Fruit fly (Drosophila melanogaster) whole organism, prepupa: Measurements from ENCODE around the gene Dus4.

Experiments used
- Blimp-1 ChIP-seq: fragments of 200-800 bp; sonication (Bioruptor generic); optimal IDR thresholded peaks from 3 replicates; lab custom pipeline; 2017; ENCODE audit warnings: missing biosample characterization, missing genetic modification characterization, mild to moderate bottlenecking, moderate library complexity, missing genetic modification reagents
- CG11294 ChIP-seq: fragments of 200-800 bp; sonication (Bioruptor generic); IDR thresholded peaks from 2 replicates; pipeline ENCODE4 v1.3.6; 2022; ENCODE audit warnings: missing biosample characterization, missing genetic modification characterization
- CG11762 ChIP-seq: fragments of 200-800 bp; sonication (Bioruptor generic); optimal IDR thresholded peaks from 3 replicates; lab custom pipeline; 2016; ENCODE audit warnings: missing biosample characterization, missing genetic modification characterization; ENCODE audit not compliant: insufficient read depth
- CG11902 ChIP-seq: fragments of 200-800 bp; sonication (Bioruptor generic); optimal IDR thresholded peaks from 3 replicates; lab custom pipeline; 2016; ENCODE audit warnings: missing biosample characterization, missing genetic modification characterization
- CG1621 ChIP-seq: fragments of 200-800 bp; sonication (Bioruptor generic); optimal IDR thresholded peaks from 3 replicates; lab custom pipeline; 2018; ENCODE audit warnings: missing biosample characterization, mild to moderate bottlenecking, missing genetic modification characterization
- CG32006 ChIP-seq: fragments of 200-800 bp; sonication (Bioruptor generic); optimal IDR thresholded peaks from 3 replicates; lab custom pipeline; 2017; ENCODE audit warnings: missing biosample characterization, mild to moderate bottlenecking, missing genetic modification characterization
- CG8119 ChIP-seq: fragments of 200-800 bp; sonication (Bioruptor generic); IDR thresholded peaks from 3 replicates; pipeline ENCODE4 v1.3.6; 2022; ENCODE audit warnings: missing biosample characterization, missing genetic modification characterization
- CG8319 ChIP-seq: fragments of 200-800 bp; sonication (Bioruptor generic); optimal IDR thresholded peaks from 3 replicates; lab custom pipeline; 2016; ENCODE audit warnings: missing biosample characterization, missing genetic modification characterization
- CG8632 ChIP-seq: fragments of 200-800 bp; sonication (Bioruptor generic); optimal IDR thresholded peaks from 3 replicates; lab custom pipeline; 2016; ENCODE audit warnings: missing biosample characterization, missing genetic modification characterization
- CG9139 ChIP-seq: fragments of 200-800 bp; sonication (Bioruptor generic); optimal IDR thresholded peaks from 3 replicates; lab custom pipeline; 2017; ENCODE audit warnings: missing biosample characterization, mild to moderate bottlenecking, missing genetic modification characterization
- Eip75B ChIP-seq: fragments of 200-800 bp; sonication (Bioruptor generic); optimal IDR thresholded peaks from 3 replicates; lab custom pipeline; 2016; ENCODE audit warnings: missing biosample characterization, missing genetic modification characterization
- Eip78C ChIP-seq: fragments of 200-800 bp; sonication (Bioruptor generic); peaks from one replicate; lab custom pipeline; 2016; ENCODE audit warnings: missing biosample characterization, missing genetic modification characterization
- Ets21C ChIP-seq: fragments of 200-800 bp; sonication (Bioruptor generic); optimal IDR thresholded peaks from 3 replicates; lab custom pipeline; 2016; ENCODE audit warnings: missing biosample characterization, missing genetic modification characterization
- Hr39 ChIP-seq: fragments of 200-800 bp; sonication (Bioruptor generic); optimal IDR thresholded peaks from 2 replicates; lab custom pipeline; 2016; ENCODE audit warnings: missing biosample characterization, missing genetic modification characterization
- Lpt ChIP-seq: fragments of 200-800 bp; sonication (Bioruptor generic); optimal IDR thresholded peaks from 3 replicates; lab custom pipeline; 2016; ENCODE audit warnings: missing biosample characterization, missing genetic modification characterization
- Smox ChIP-seq: fragments of 200-800 bp; sonication (Bioruptor generic); optimal IDR thresholded peaks from 3 replicates; lab custom pipeline; 2016; ENCODE audit warnings: missing biosample characterization, missing genetic modification characterization
- Sox14 ChIP-seq: fragments of 200-800 bp; sonication (Bioruptor generic); optimal IDR thresholded peaks from 3 replicates; lab custom pipeline; 2016; ENCODE audit warnings: missing biosample characterization, missing genetic modification characterization
- achi ChIP-seq: fragments of 200-800 bp; sonication (Bioruptor generic); optimal IDR thresholded peaks from 3 replicates; lab custom pipeline; 2016; ENCODE audit warnings: missing biosample characterization, missing genetic modification characterization
- cyc ChIP-seq: fragments of 200-800 bp; sonication (Bioruptor generic); optimal IDR thresholded peaks from 3 replicates; lab custom pipeline; 2016; ENCODE audit warnings: missing biosample characterization, missing genetic modification characterization
- dsx ChIP-seq: fragments of 200-800 bp; optimal IDR thresholded peaks from 3 replicates; lab custom pipeline; 2019; ENCODE audit warnings: missing biosample characterization, mild to moderate bottlenecking, missing genetic modification characterization, moderate library complexity; ENCODE audit not compliant: poor library complexity, severe bottlenecking
- esn ChIP-seq: fragments of 200-800 bp; sonication (Bioruptor generic); optimal IDR thresholded peaks from 2 replicates; lab custom pipeline; 2016; ENCODE audit warnings: missing biosample characterization, mild to moderate bottlenecking, missing genetic modification characterization, moderate library complexity
- fd59A ChIP-seq: fragments of 200-800 bp; sonication (Bioruptor generic); optimal IDR thresholded peaks from 2 replicates; lab custom pipeline; 2017; ENCODE audit warnings: missing biosample characterization, mild to moderate bottlenecking, missing genetic modification characterization, missing genetic modification reagents
- vri ChIP-seq: fragments of 200-800 bp; sonication (Bioruptor generic); optimal IDR thresholded peaks from 3 replicates; lab custom pipeline; 2016; ENCODE audit warnings: missing biosample characterization, mild to moderate bottlenecking, missing genetic modification characterization

Dus4 gene

dm6 chr2L:19111729-19112128 is 48.6 kb downstream of the Dus4 start (continued):
- TF ChIP-seq Eip75B (GFP tag; lab: Kevin White, UChicago), result no peak
- no peak for TF ChIP-seq CG32006 (GFP tag; lab: Kevin White, UChicago)
- no peak for TF ChIP-seq vri
- no peak for TF ChIP-seq CG11762 (GFP tag; lab: Kevin White, UChicago)
- no peak for TF ChIP-seq CG11294
- TF ChIP-seq CG9139 (GFP tag; lab: Kevin White, UChicago), result no peak
- no peak for TF ChIP-seq Eip78C (GFP tag; lab: Kevin White, UChicago)
- TF ChIP-seq CG11902 (GFP tag; lab: Kevin White, UChicago), result no peak
- no peak for TF ChIP-seq fd59A
- peak; percentile 8 for TF ChIP-seq CG1621 (tag; lab: Kevin White, UChicago)
- TF ChIP-seq esn (GFP tag; lab: Kevin White, UChicago), result no peak
- TF ChIP-seq achi (GFP tag; lab: Kevin White, UChicago), result no peak
- TF ChIP-seq Sox14 (GFP tag; lab: Kevin White, UChicago), result no peak
- TF ChIP-seq CG8319 (GFP tag; lab: Kevin White, UChicago), result no peak
- no peak for TF ChIP-seq cyc (GFP tag; lab: Kevin White, UChicago)
- no peak for TF ChIP-seq Hr39 (GFP tag; lab: Kevin White, UChicago)
- TF ChIP-seq dsx (GFP tag; lab: Kevin White, UChicago), result peak; percentile 84
- peak; percentile 55 for TF ChIP-seq CG8119 (GFP tag; lab: Robert Waterston, UW)
- no peak for TF ChIP-seq Ets21C (GFP tag; lab: Kevin White, UChicago)
- no peak for TF ChIP-seq Smox

dm6 chr2L:19112200-19112599 is 49.1 kb downstream of the Dus4 start:
- TF ChIP-seq CG8632 (GFP tag; lab: Kevin White, UChicago) (no peak), Blimp-1 (GFP tag; lab: Kevin White, UChicago) (peak; percentile 79), Lpt (no peak), Eip78C (GFP tag; lab: Kevin White, UChicago) (peak; percentile 44)
